Worm (Caenorhabditis elegans) whole organism, early embryonic: ENCODE results near the gene W10D9.1.
"Not testable (repeated sequence)": the region's sequence is repeated elsewhere in the genome, so short reads cannot be mapped to it uniquely, and the experiment has no call there.

ENCODE experiments used
- F13C5.2 ChIP-seq: sonication (generic microtip); optimal IDR thresholded peaks from 2 replicates; lab custom pipeline; 2017; ENCODE audit warnings: mild to moderate bottlenecking, missing genetic modification characterization, inconsistent platforms, missing compliant biosample characterization
- ama-1 ChIP-seq: fragments of 150-350 bp; optimal IDR thresholded peaks from 2 replicates; lab custom pipeline; 2014
- ceh-13 ChIP-seq: fragments of 200-800 bp; sonication (Bioruptor generic); optimal IDR thresholded peaks from 2 replicates; lab custom pipeline; 2018; ENCODE audit warnings: mild to moderate bottlenecking, missing genetic modification characterization, missing compliant biosample characterization
- ceh-36 ChIP-seq: sonication (generic microtip); optimal IDR thresholded peaks from 2 replicates; lab custom pipeline; 2016; ENCODE audit warnings: missing genetic modification characterization, inconsistent platforms, missing compliant biosample characterization
- ets-7 ChIP-seq: sonication (generic microtip); optimal IDR thresholded peaks from 2 replicates; lab custom pipeline; 2016; ENCODE audit warnings: missing genotype, missing genetic modification characterization, missing compliant biosample characterization
- flt-1 ChIP-seq: fragments of 200-800 bp; sonication (Bioruptor generic); IDR thresholded peaks from 2 replicates; pipeline ENCODE4 v1.3.6; 2022; ENCODE audit warnings: missing genetic modification characterization, missing compliant biosample characterization
- hmbx-1 ChIP-seq: sonication (generic microtip); optimal IDR thresholded peaks from 2 replicates; lab custom pipeline; 2016; ENCODE audit warnings: mild to moderate bottlenecking, missing genetic modification characterization, missing compliant biosample characterization
- hnd-1 ChIP-seq: sonication (generic microtip); optimal IDR thresholded peaks from 2 replicates; lab custom pipeline; 2016; ENCODE audit warnings: missing genetic modification characterization, missing compliant biosample characterization
- pes-1 ChIP-seq: fragments of 200-800 bp; sonication (Bioruptor generic); IDR thresholded peaks from 2 replicates; pipeline ENCODE4 v1.3.6; 2022; ENCODE audit warnings: missing genetic modification reagents, missing genetic modification characterization, missing compliant biosample characterization
- scrt-1 ChIP-seq: fragments of 200-800 bp; sonication (Bioruptor generic); IDR thresholded peaks from 2 replicates; pipeline ENCODE4 v1.3.6; 2022; ENCODE audit warnings: missing genetic modification characterization, missing compliant biosample characterization
- sea-1 ChIP-seq: fragments of 200-800 bp; sonication (Bioruptor generic); conservative IDR thresholded peaks from 2 replicates; pipeline ENCODE4 v1.3.6; 2022; ENCODE audit warnings: missing genetic modification characterization, missing compliant biosample characterization
- tbx-11 ChIP-seq: fragments of 200-800 bp; sonication (Bioruptor generic); IDR thresholded peaks from 2 replicates; pipeline ENCODE4 v1.3.6; 2022; ENCODE audit warnings: missing genetic modification characterization, missing compliant biosample characterization
- tbx-37 ChIP-seq: fragments of 200-800 bp; sonication (Bioruptor generic); conservative IDR thresholded peaks from 2 replicates; pipeline ENCODE4 v1.3.6; 2022; ENCODE audit warnings: missing genetic modification reagents, missing genetic modification characterization, missing compliant biosample characterization

DNA sequence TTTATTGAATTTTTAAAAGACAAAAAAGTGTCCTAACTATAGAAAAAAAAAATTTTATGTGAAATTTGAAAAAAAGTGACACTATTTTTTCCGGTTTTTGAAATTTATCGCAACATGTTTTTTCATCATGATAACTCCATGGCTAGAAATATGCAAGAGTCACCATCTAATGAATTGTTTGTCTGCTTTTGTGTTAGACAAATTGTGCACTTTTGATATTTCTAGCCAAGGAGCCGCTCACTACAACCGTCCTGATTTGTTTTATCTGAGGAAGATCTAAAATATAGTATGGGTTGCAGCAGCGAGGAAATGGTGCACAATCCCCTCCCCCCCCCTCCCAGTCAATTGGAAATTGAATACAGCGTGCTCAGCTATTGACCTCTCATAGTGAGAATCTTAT, at the start of gene W10D9.1:
- TF ChIP-seq ceh-36 (tag; lab: Kevin White, UChicago); ets-7 (tag; lab: Kevin White, UChicago); ama-1 (lab: Kevin White, UChicago); pes-1 (GFP tag; lab: Robert Waterston, UW); flt-1 (GFP tag; lab: Robert Waterston, UW); tbx-37 (GFP tag; lab: Robert Waterston, UW); ceh-13; hmbx-1; sea-1 (GFP tag; lab: Robert Waterston, UW); F13C5.2 (tag; lab: Kevin White, UChicago); tbx-11 (GFP tag; lab: Robert Waterston, UW); scrt-1 (GFP tag; lab: Robert Waterston, UW); hnd-1: not testable (repeated sequence)
